Worm (Caenorhabditis elegans) whole organism, mixed stage, embryonic: ENCODE results near the gene pyt-1.

Experiments
- ces-1 ChIP-seq: fragments of 150-350 bp; optimal IDR thresholded peaks from 2 replicates; lab custom pipeline; 2014; ENCODE audit warnings: missing biosample characterization, missing genetic modification reagents, missing genetic modification characterization
- ham-2 ChIP-seq: fragments of 200-800 bp; sonication (Bioruptor generic); optimal IDR thresholded peaks from 2 replicates; lab custom pipeline; 2018; ENCODE audit warnings: mild to moderate bottlenecking, missing genetic modification characterization, missing compliant biosample characterization
- lin-13 ChIP-seq: fragments of 150-350 bp; optimal IDR thresholded peaks from 2 replicates; lab custom pipeline; 2014; ENCODE audit warnings: missing biosample characterization, missing genetic modification characterization
- lin-32 ChIP-seq: fragments of 200-800 bp; sonication (Bioruptor generic); optimal IDR thresholded peaks from 2 replicates; lab custom pipeline; 2018; ENCODE audit warnings: mild to moderate bottlenecking, missing genetic modification characterization, missing compliant biosample characterization
- lsy-2 ChIP-seq: fragments of 150-350 bp; optimal IDR thresholded peaks from 2 replicates; lab custom pipeline; 2014; ENCODE audit warnings: missing biosample characterization, missing genetic modification characterization
- unc-39 ChIP-seq: fragments of 150-350 bp; optimal IDR thresholded peaks from 2 replicates; lab custom pipeline; 2014; ENCODE audit warnings: missing biosample characterization, missing genetic modification characterization

DNA sequence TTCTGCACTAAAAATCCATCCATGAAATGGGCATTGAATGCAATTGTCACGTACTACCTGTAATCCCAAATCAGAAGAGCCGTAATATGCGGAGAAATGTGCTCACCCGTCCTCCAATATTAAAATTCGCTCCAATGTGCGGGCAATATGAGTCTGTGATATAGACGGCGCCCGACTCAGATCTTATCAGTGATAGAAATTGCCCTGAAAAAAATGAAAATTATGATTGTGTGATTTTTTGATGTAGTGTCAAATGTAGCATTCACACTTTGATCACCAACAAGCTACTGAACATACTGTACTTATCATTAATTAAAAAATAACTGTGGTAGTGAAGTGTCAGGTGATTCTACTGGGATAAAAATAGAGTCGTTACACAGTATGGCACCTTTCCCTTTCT lies 4.5 kb downstream of the pyt-1 start:
- TF ChIP-seq lin-32 (no peak), ces-1 (GFP tag; lab: Kevin White, UChicago) (no peak), lin-13 (tag; lab: Kevin White, UChicago) (no peak), ham-2 (no peak), unc-39 (tag; lab: Kevin White, UChicago) (no peak), lsy-2 (tag; lab: Kevin White, UChicago) (no peak)
